Worm (Caenorhabditis elegans) whole organism, L1 larva: ENCODE data around the gene pygl-1.
"Not testable (repeated sequence)": the region's sequence is repeated elsewhere in the genome, so short reads cannot be mapped to it uniquely, and the experiment has no call there.

Experiments
- C34B4.2 ChIP-seq: sonication (generic microtip); optimal IDR thresholded peaks from 2 replicates; lab custom pipeline; 2017; ENCODE audit warnings: mild to moderate bottlenecking, missing genetic modification characterization, missing compliant biosample characterization
- F16B12.6 ChIP-seq: fragments of 150-350 bp; optimal IDR thresholded peaks from 2 replicates; lab custom pipeline; 2014; ENCODE audit warnings: missing biosample characterization, missing genetic modification characterization
- Y116A8C.19 ChIP-seq: sonication (generic microtip); optimal IDR thresholded peaks from 2 replicates; lab custom pipeline; 2016; ENCODE audit warnings: missing compliant biosample characterization, missing genetic modification characterization, borderline replicate concordance
- aha-1 ChIP-seq: fragments of 150-350 bp; optimal IDR thresholded peaks from 2 replicates; lab custom pipeline; 2014; ENCODE audit warnings: missing biosample characterization, missing genetic modification characterization
- aly-2 ChIP-seq: fragments of 150-350 bp; optimal IDR thresholded peaks from 2 replicates; lab custom pipeline; 2014; ENCODE audit warnings: missing biosample characterization, missing genetic modification characterization
- ama-1 ChIP-seq: fragments of 150-350 bp; optimal IDR thresholded peaks from 2 replicates; lab custom pipeline; 2014
- blmp-1 ChIP-seq: fragments of 150-350 bp; optimal IDR thresholded peaks from 2 replicates; lab custom pipeline; 2014; ENCODE audit warnings: missing biosample characterization, missing genetic modification characterization
- ces-1 ChIP-seq: fragments of 150-350 bp; optimal IDR thresholded peaks from 2 replicates; lab custom pipeline; 2014; ENCODE audit warnings: missing biosample characterization, missing genetic modification reagents, missing genetic modification characterization
- fkh-10 ChIP-seq: sonication (generic microtip); optimal IDR thresholded peaks from 2 replicates; lab custom pipeline; 2017; ENCODE audit warnings: missing biosample characterization, missing genetic modification reagents, missing genetic modification characterization
- fkh-8 ChIP-seq: sonication (generic microtip); optimal IDR thresholded peaks from 2 replicates; lab custom pipeline; 2016; ENCODE audit warnings: mild to moderate bottlenecking, missing genetic modification characterization, missing compliant biosample characterization
- hlh-17 ChIP-seq: fragments of 200-800 bp; sonication (Bioruptor generic); optimal IDR thresholded peaks from 2 replicates; lab custom pipeline; 2018; ENCODE audit warnings: missing genetic modification characterization, mild to moderate bottlenecking, missing compliant biosample characterization, moderate library complexity, borderline replicate concordance
- hlh-4 ChIP-seq: sonication (generic microtip); optimal IDR thresholded peaks from 2 replicates; lab custom pipeline; 2016; ENCODE audit warnings: mild to moderate bottlenecking, missing genetic modification characterization, missing compliant biosample characterization
- jun-1 ChIP-seq: fragments of 150-350 bp; optimal IDR thresholded peaks from 2 replicates; lab custom pipeline; 2014; ENCODE audit warnings: missing biosample characterization, missing genetic modification reagents, missing genetic modification characterization
- lin-13 ChIP-seq: fragments of 150-350 bp; optimal IDR thresholded peaks from 2 replicates; lab custom pipeline; 2014; ENCODE audit warnings: missing biosample characterization, missing genetic modification reagents, missing genetic modification characterization
- lin-35 ChIP-seq, 2 experiments: fragments of 150-350 bp; optimal IDR thresholded peaks; 2 replicates each; lab custom pipeline; 2014; ENCODE audit warnings: missing biosample characterization in 2 of 2, missing genetic modification characterization in 2 of 2, missing genetic modification reagents in 2 of 2
- lin-39 ChIP-seq: fragments of 150-350 bp; optimal IDR thresholded peaks from 2 replicates; lab custom pipeline; 2014; ENCODE audit warnings: missing biosample characterization, missing genetic modification reagents, missing genetic modification characterization
- lir-3 ChIP-seq: sonication (generic microtip); optimal IDR thresholded peaks from 2 replicates; lab custom pipeline; 2016; ENCODE audit warnings: mild to moderate bottlenecking, missing genetic modification characterization, moderate library complexity, missing compliant biosample characterization; ENCODE audit not compliant: poor library complexity
- mef-2 ChIP-seq: fragments of 150-350 bp; optimal IDR thresholded peaks from 2 replicates; lab custom pipeline; 2014; ENCODE audit warnings: missing biosample characterization, missing genetic modification characterization
- nhr-11 ChIP-seq: fragments of 150-350 bp; optimal IDR thresholded peaks from 2 replicates; lab custom pipeline; 2014; ENCODE audit warnings: missing biosample characterization, missing genetic modification characterization
- nhr-20 ChIP-seq: sonication (generic microtip); optimal IDR thresholded peaks from 2 replicates; lab custom pipeline; 2016; ENCODE audit warnings: mild to moderate bottlenecking, missing genetic modification characterization, missing compliant biosample characterization
- nhr-28 ChIP-seq: fragments of 150-350 bp; optimal IDR thresholded peaks from 2 replicates; lab custom pipeline; 2014; ENCODE audit warnings: missing biosample characterization, missing genetic modification characterization
- nhr-47 ChIP-seq: sonication (generic microtip); optimal IDR thresholded peaks from 2 replicates; lab custom pipeline; 2016; ENCODE audit warnings: mild to moderate bottlenecking, missing genetic modification characterization, moderate library complexity, missing compliant biosample characterization
- nhr-71 ChIP-seq: sonication (generic microtip); optimal IDR thresholded peaks from 2 replicates; lab custom pipeline; 2016; ENCODE audit warnings: mild to moderate bottlenecking, missing genetic modification characterization, moderate library complexity, missing compliant biosample characterization
- nhr-77 ChIP-seq: fragments of 150-350 bp; optimal IDR thresholded peaks from 2 replicates; lab custom pipeline; 2014; ENCODE audit warnings: missing biosample characterization, missing genetic modification characterization
- nhr-84 ChIP-seq: sonication (generic microtip); optimal IDR thresholded peaks from 2 replicates; lab custom pipeline; 2017; ENCODE audit warnings: missing biosample characterization, missing genetic modification characterization
- nhr-85 ChIP-seq: sonication (generic microtip); peaks from one replicate; lab custom pipeline; 2016; ENCODE audit warnings: missing genetic modification characterization, inconsistent platforms, missing compliant biosample characterization
- sptf-1 ChIP-seq: fragments of 150-350 bp; optimal IDR thresholded peaks from 2 replicates; lab custom pipeline; 2014; ENCODE audit warnings: missing biosample characterization, missing genetic modification characterization
- swsn-7 ChIP-seq: sonication (generic microtip); optimal IDR thresholded peaks from 2 replicates; lab custom pipeline; 2016; ENCODE audit warnings: missing genetic modification characterization, missing compliant biosample characterization
- tbx-2 ChIP-seq: sonication (generic microtip); optimal IDR thresholded peaks from 2 replicates; lab custom pipeline; 2016; ENCODE audit warnings: missing genetic modification characterization, missing compliant biosample characterization
- tlp-1 ChIP-seq: fragments of 150-350 bp; optimal IDR thresholded peaks from 2 replicates; lab custom pipeline; 2014; ENCODE audit warnings: missing biosample characterization, missing genetic modification characterization
- unc-130 ChIP-seq: fragments of 150-350 bp; optimal IDR thresholded peaks from 2 replicates; lab custom pipeline; 2017; ENCODE audit warnings: missing biosample characterization, missing genetic modification characterization, inconsistent platforms
- unc-98 ChIP-seq: fragments of 200-800 bp; sonication (Bioruptor generic); IDR thresholded peaks from 2 replicates; pipeline ENCODE4 v1.3.6; 2022; ENCODE audit warnings: missing genetic modification characterization, missing compliant biosample characterization
- xbp-1 ChIP-seq: sonication (generic microtip); optimal IDR thresholded peaks from 2 replicates; lab custom pipeline; 2016; ENCODE audit warnings: missing genetic modification characterization, missing compliant biosample characterization

Gene pygl-1

DNA sequence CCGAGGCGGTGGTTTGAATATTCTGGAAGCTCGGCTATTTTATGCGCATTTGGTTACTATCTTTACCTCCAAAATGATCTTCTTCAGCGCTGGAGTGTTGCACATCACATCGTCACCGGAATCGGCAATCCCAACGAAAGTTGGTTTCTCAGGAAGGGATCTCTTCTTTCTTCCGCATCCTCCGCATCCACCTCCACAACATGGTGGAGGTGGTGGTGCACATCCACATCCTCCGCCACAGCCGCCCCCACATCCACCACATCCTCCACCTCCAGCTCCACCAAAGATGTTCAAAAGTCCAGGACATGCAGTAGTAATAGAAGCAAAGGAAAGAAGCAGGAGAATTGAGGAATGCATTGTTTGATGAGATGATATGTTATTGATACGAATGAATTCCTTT lies 21.4 kb upstream of the pygl-1 start, which contains the start of gene grl-31:
Gene grl-31 (minus strand): TSS at position 357 of the 400 bp plus-strand sequence.
- TF ChIP-seq jun-1 (tag; lab: Kevin White, UChicago) (no peak), ces-1 (GFP tag; lab: Kevin White, UChicago) (no peak), sptf-1 (no peak), nhr-11 (tag; lab: Kevin White, UChicago) (no peak), nhr-77 (tag; lab: Kevin White, UChicago) (no peak), lin-35 (GFP tag; optimal IDR thresholded peaks at IDR 0.05; lab: Kevin White, UChicago) (no peak), xbp-1 (tag; lab: Kevin White, UChicago) (no peak), aha-1 (tag; lab: Kevin White, UChicago) (no peak), nhr-84 (tag; lab: Kevin White, UChicago) (no peak), unc-98 (no peak), nhr-71 (tag; lab: Kevin White, UChicago) (no peak), ama-1 (no peak), nhr-20 (no peak), mef-2 (no peak), F16B12.6 (no peak), C34B4.2 (tag; lab: Kevin White, UChicago) (no peak), nhr-28 (tag; lab: Kevin White, UChicago) (no peak)

DNA sequence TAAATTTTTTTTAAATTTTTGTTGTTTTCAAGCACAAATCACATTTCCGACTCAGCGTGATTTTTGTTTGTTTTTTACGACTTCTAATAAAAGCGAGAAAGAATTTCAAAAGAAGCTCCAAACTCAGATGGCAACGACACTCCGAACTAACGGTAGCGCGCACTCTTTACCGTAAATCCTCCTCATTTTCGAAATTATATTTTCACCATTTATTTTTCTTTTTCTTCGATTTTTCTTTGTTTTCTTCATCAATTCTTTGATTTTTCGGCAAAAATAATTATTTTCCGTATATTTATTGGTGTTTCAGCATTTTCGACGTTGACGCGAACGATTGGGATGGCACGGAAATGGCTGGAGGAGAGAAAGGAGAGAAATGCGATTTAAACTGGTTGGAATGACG lies 20.1 kb upstream of the pygl-1 start, which contains the start of gene T24A6.1:
Gene T24A6.1 (plus strand): TSS at position 301 of the 400 bp plus-strand sequence.
- not testable (repeated sequence) for TF ChIP-seq aly-2 (tag; lab: Kevin White, UChicago); lin-35 (GFP tag; optimal IDR thresholded peaks at IDR 0.05; lab: Kevin White, UChicago); hlh-4 (tag; lab: Kevin White, UChicago)

DNA sequence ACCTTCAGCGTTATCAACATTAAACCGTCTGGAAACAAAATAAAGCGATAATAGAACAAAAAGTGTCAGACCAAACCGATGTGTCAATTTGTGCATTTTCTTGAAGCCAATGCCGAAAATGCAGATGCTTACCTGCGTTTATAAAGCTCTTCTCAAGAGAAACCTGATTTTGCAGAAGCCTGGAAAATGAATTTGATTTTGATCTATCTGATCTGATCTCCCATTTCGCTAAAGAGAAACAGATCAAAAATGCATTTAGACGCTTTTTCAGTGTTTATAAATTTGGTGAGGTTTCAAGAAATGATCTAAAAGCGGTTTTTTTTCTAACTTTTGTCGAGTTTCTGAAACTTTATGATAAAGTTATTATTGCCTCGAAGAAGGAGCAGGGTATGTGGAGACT lies 16.0 kb upstream of the pygl-1 start, which contains the start of gene T24A6.16:
Gene T24A6.16 (minus strand): TSS at position 101 of the 400 bp plus-strand sequence.
- TF ChIP-seq nhr-71 (tag; lab: Kevin White, UChicago); mef-2; nhr-47: not testable (repeated sequence)
- TF ChIP-seq, all 84 proteins: peak for 0; not testable (repeated sequence) for 84

DNA sequence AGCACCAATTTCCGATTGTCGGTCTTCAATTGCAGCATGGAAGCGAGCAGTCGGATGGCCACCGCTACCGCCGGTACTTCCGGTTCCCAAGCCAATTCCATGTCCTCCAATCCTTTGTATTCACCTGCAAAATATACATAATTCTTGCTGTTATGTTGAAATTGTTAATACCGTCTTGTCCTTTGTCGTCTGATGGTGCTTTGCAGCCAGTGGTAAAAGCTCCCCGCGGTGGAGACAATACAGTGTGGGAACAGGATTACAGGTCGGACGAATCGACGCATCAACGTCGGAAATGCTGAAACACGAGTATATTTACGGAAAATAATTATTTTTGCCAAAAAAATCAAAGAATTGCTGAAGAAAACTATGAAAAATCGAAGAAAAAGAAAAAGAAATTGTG lies 14.5 kb upstream of the pygl-1 start, which contains the start of gene T24A6.17:
Gene T24A6.17 (minus strand): TSS at position 101 of the 400 bp plus-strand sequence.
- not testable (repeated sequence) for TF ChIP-seq aha-1, swsn-7, hlh-4 (tag; lab: Kevin White, UChicago)

- TF ChIP-seq tbx-2 (tag; lab: Kevin White, UChicago); nhr-85; lir-3: not testable (repeated sequence)
- TF ChIP-seq, all 84 proteins: peak for 0; not testable (repeated sequence) for 84
Observed at ce11 chrV:3570695-3571094, 8.1 kb upstream of the pygl-1 start, which contains the start of gene F40C5.2. TSS of gene F40C5.2 (plus strand) at chrV:3570995.

- TF ChIP-seq Y116A8C.19, blmp-1, lin-13: not testable (repeated sequence)
Observed at ce11 chrV:3572408-3572807, 6.4 kb upstream of the pygl-1 start, which contains the start of gene F40C5.1. TSS of gene F40C5.1 (plus strand) at chrV:3572708.

ce11 chrV:3575759-3576158 lies 3.1 kb upstream of the pygl-1 start, which contains the start of gene grl-27:
TSS of gene grl-27 (minus strand) at chrV:3575859.
- TF ChIP-seq tlp-1 (tag; lab: Kevin White, UChicago) (no peak), fkh-8 (no peak), unc-130 (tag; lab: Kevin White, UChicago) (no peak), fkh-10 (GFP tag; lab: Kevin White, UChicago) (no peak), unc-98 (no peak), lin-39 (tag; lab: Kevin White, UChicago) (no peak), hlh-17 (GFP tag; lab: Kevin White, UChicago) (no peak), hlh-4 (tag; lab: Kevin White, UChicago) (no peak)
